Fruit fly (Drosophila melanogaster) whole organism, embryonic: ENCODE results near the gene Acat1.
A peak's percentile ranks its signal among the peaks of the same experiment; 100 is the strongest.

ENCODE experiments used
- Adf1 ChIP-seq: fragments of 200-800 bp; sonication (Bioruptor generic); IDR thresholded peaks from 2 replicates; pipeline ENCODE4 v1.3.6; 2022; ENCODE audit warnings: missing biosample characterization, missing genetic modification characterization
- BtbVII ChIP-seq: fragments of 200-800 bp; sonication (Bioruptor generic); optimal IDR thresholded peaks from 3 replicates; lab custom pipeline; 2017; ENCODE audit warnings: missing biosample characterization, mild to moderate bottlenecking, missing genetic modification characterization
- CG10321 ChIP-seq: fragments of 200-800 bp; sonication (Bioruptor generic); IDR thresholded peaks from 2 replicates; pipeline ENCODE4 v1.3.6; 2022; ENCODE audit warnings: missing biosample characterization, missing genetic modification characterization
- CG11696 ChIP-seq: fragments of 200-800 bp; sonication (Bioruptor generic); IDR thresholded peaks from 2 replicates; pipeline ENCODE4 v1.3.6; 2022; ENCODE audit warnings: missing biosample characterization, missing genetic modification characterization
- CG11723 ChIP-seq: fragments of 200-800 bp; sonication (Bioruptor generic); optimal IDR thresholded peaks from 2 replicates; lab custom pipeline; 2017; ENCODE audit warnings: missing biosample characterization, mild to moderate bottlenecking, missing genetic modification characterization
- CG12659 ChIP-seq: fragments of 200-800 bp; sonication (Bioruptor generic); optimal IDR thresholded peaks from 3 replicates; lab custom pipeline; 2017; ENCODE audit warnings: mild to moderate bottlenecking, missing biosample characterization, missing genetic modification reagents, missing genetic modification characterization
- CG13624 ChIP-seq: fragments of 200-800 bp; sonication (Bioruptor generic); optimal IDR thresholded peaks from 2 replicates; lab custom pipeline; 2016; ENCODE audit warnings: missing biosample characterization, missing genetic modification characterization
- CG13894 ChIP-seq: fragments of 200-800 bp; sonication (Bioruptor generic); optimal IDR thresholded peaks from 3 replicates; lab custom pipeline; 2018; ENCODE audit warnings: missing biosample characterization, mild to moderate bottlenecking, missing genetic modification characterization, moderate library complexity
- CG14860 ChIP-seq: fragments of 200-800 bp; sonication (Bioruptor generic); IDR thresholded peaks from 3 replicates; pipeline ENCODE4 v1.3.6; 2022; ENCODE audit warnings: missing biosample characterization, missing genetic modification characterization; ENCODE audit not compliant: partially characterized antibody
- CG30403 ChIP-seq: fragments of 200-800 bp; sonication (Bioruptor generic); optimal IDR thresholded peaks from 3 replicates; lab custom pipeline; 2016; ENCODE audit warnings: missing biosample characterization, missing genetic modification characterization
- CG31365 ChIP-seq: fragments of 200-800 bp; sonication (Bioruptor generic); optimal IDR thresholded peaks from 2 replicates; lab custom pipeline; 2018; ENCODE audit warnings: missing biosample characterization, mild to moderate bottlenecking, missing genetic modification characterization
- CG3163 ChIP-seq: fragments of 200-800 bp; sonication (Bioruptor generic); optimal IDR thresholded peaks from 3 replicates; lab custom pipeline; 2016; ENCODE audit warnings: missing biosample characterization, missing genetic modification characterization
- CG6791 ChIP-seq: fragments of 200-800 bp; sonication (Bioruptor generic); IDR thresholded peaks from 3 replicates; pipeline ENCODE4 v1.3.6; 2022; ENCODE audit warnings: missing biosample characterization, missing genetic modification characterization; ENCODE audit not compliant: partially characterized antibody
- CG7556 ChIP-seq: fragments of 200-800 bp; sonication (Bioruptor generic); optimal IDR thresholded peaks from 2 replicates; lab custom pipeline; 2017; ENCODE audit warnings: missing biosample characterization, mild to moderate bottlenecking, missing genetic modification characterization
- CG7963 ChIP-seq: fragments of 200-800 bp; sonication (Bioruptor generic); IDR thresholded peaks from 3 replicates; pipeline ENCODE4 v1.3.6; 2022; ENCODE audit warnings: missing biosample characterization, missing genetic modification characterization; ENCODE audit not compliant: partially characterized antibody
- CG8281 ChIP-seq: fragments of 200-800 bp; sonication (Bioruptor generic); optimal IDR thresholded peaks from 2 replicates; lab custom pipeline; 2018; ENCODE audit warnings: missing biosample characterization, mild to moderate bottlenecking, missing genetic modification characterization, moderate library complexity
- CG9817 ChIP-seq: fragments of 200-800 bp; sonication (Bioruptor generic); optimal IDR thresholded peaks from 2 replicates; lab custom pipeline; 2018; ENCODE audit warnings: missing biosample characterization, mild to moderate bottlenecking, missing genetic modification characterization, moderate library complexity
- Chrac-16 ChIP-seq: fragments of 200-800 bp; sonication (Bioruptor generic); optimal IDR thresholded peaks from 3 replicates; lab custom pipeline; 2016; ENCODE audit warnings: missing biosample characterization, missing genetic modification characterization
- CoRest ChIP-seq: fragments of 200-800 bp; sonication (Bioruptor generic); optimal IDR thresholded peaks from 3 replicates; lab custom pipeline; 2018; ENCODE audit warnings: missing biosample characterization, mild to moderate bottlenecking, missing genetic modification characterization, moderate library complexity
- Doc3 ChIP-seq: fragments of 200-800 bp; sonication (Bioruptor generic); IDR thresholded peaks from 3 replicates; pipeline ENCODE4 v1.3.6; 2022; ENCODE audit warnings: missing biosample characterization, missing genetic modification characterization; ENCODE audit not compliant: partially characterized antibody
- Dp ChIP-seq: fragments of 200-800 bp; sonication (Bioruptor generic); optimal IDR thresholded peaks from 2 replicates; lab custom pipeline; 2018; ENCODE audit warnings: missing biosample characterization, mild to moderate bottlenecking, missing genetic modification characterization, moderate library complexity
- ERR ChIP-seq: fragments of 200-800 bp; sonication (Bioruptor generic); optimal IDR thresholded peaks from 2 replicates; lab custom pipeline; 2016; ENCODE audit warnings: missing biosample characterization, missing genetic modification characterization
- Gug ChIP-seq: fragments of 200-800 bp; sonication (Bioruptor generic); IDR thresholded peaks from 4 replicates; pipeline ENCODE4 v1.3.6; 2022; ENCODE audit warnings: missing biosample characterization, missing genetic modification characterization
- H2.0 ChIP-seq: fragments of 200-800 bp; sonication (Bioruptor generic); IDR thresholded peaks from 2 replicates; pipeline ENCODE4 v1.3.6; 2022; ENCODE audit warnings: missing biosample characterization, missing genetic modification characterization
- HLH4C ChIP-seq: fragments of 200-800 bp; sonication (Bioruptor generic); IDR thresholded peaks from 3 replicates; pipeline ENCODE4 v1.3.6; 2022; ENCODE audit warnings: missing biosample characterization, missing genetic modification characterization; ENCODE audit not compliant: partially characterized antibody
- MBD-R2 ChIP-seq: fragments of 200-800 bp; sonication (Bioruptor generic); IDR thresholded peaks from 2 replicates; pipeline ENCODE4 v1.3.6; 2022; ENCODE audit warnings: missing biosample characterization, missing genetic modification characterization
- Mes4 ChIP-seq: fragments of 200-800 bp; sonication (Bioruptor generic); optimal IDR thresholded peaks from 2 replicates; lab custom pipeline; 2016; ENCODE audit warnings: missing biosample characterization, missing genetic modification characterization
- Myb ChIP-seq: fragments of 200-800 bp; sonication (Bioruptor generic); optimal IDR thresholded peaks from 2 replicates; lab custom pipeline; 2016; ENCODE audit warnings: missing biosample characterization, missing genetic modification characterization
- Six4 ChIP-seq: fragments of 200-800 bp; sonication (Bioruptor generic); optimal IDR thresholded peaks from 2 replicates; lab custom pipeline; 2016; ENCODE audit warnings: missing biosample characterization, missing genetic modification characterization
- ab ChIP-seq: fragments of 200-800 bp; sonication (Bioruptor generic); optimal IDR thresholded peaks from 2 replicates; lab custom pipeline; 2016; ENCODE audit warnings: missing biosample characterization, missing genetic modification characterization
- abd-A ChIP-seq: fragments of 200-800 bp; sonication (Bioruptor generic); optimal IDR thresholded peaks from 3 replicates; lab custom pipeline; 2019; ENCODE audit warnings: missing biosample characterization, mild to moderate bottlenecking, missing genetic modification characterization, moderate library complexity
- cad ChIP-seq: fragments of >200 bp; optimal IDR thresholded peaks from 2 replicates; lab custom pipeline; 2017; ENCODE audit warnings: missing biosample characterization, missing genetic modification characterization
- cato ChIP-seq: fragments of 200-800 bp; sonication (Bioruptor generic); optimal IDR thresholded peaks from 2 replicates; lab custom pipeline; 2016; ENCODE audit warnings: missing biosample characterization, missing genetic modification characterization, borderline replicate concordance
- caup ChIP-seq: fragments of 200-800 bp; sonication (Bioruptor generic); optimal IDR thresholded peaks from 3 replicates; lab custom pipeline; 2017; ENCODE audit warnings: missing biosample characterization, mild to moderate bottlenecking, missing genetic modification characterization, moderate library complexity; ENCODE audit not compliant: severe bottlenecking
- cg ChIP-seq: fragments of 200-800 bp; sonication (Bioruptor generic); optimal IDR thresholded peaks from 3 replicates; lab custom pipeline; 2019; ENCODE audit warnings: missing biosample characterization, mild to moderate bottlenecking, missing genetic modification characterization, moderate library complexity
- chinmo ChIP-seq: fragments of 200-800 bp; sonication (Bioruptor generic); IDR thresholded peaks from 4 replicates; pipeline ENCODE4 v1.3.6; 2022; ENCODE audit warnings: missing biosample characterization, missing genetic modification characterization; ENCODE audit not compliant: partially characterized antibody
- da ChIP-seq: fragments of 200-800 bp; sonication (Bioruptor generic); optimal IDR thresholded peaks from 2 replicates; lab custom pipeline; 2016; ENCODE audit warnings: missing biosample characterization, missing genetic modification characterization
- h ChIP-seq: fragments of >200 bp; optimal IDR thresholded peaks from 2 replicates; lab custom pipeline; 2017
- jing ChIP-seq: fragments of 200-800 bp; sonication (Bioruptor generic); optimal IDR thresholded peaks from 2 replicates; lab custom pipeline; 2018; ENCODE audit warnings: missing biosample characterization, mild to moderate bottlenecking, missing genetic modification characterization
- mld ChIP-seq: fragments of 200-800 bp; sonication (Bioruptor generic); IDR thresholded peaks from 3 replicates; pipeline ENCODE4 v1.3.6; 2022; ENCODE audit warnings: missing biosample characterization, missing genetic modification characterization; ENCODE audit not compliant: partially characterized antibody
- pan ChIP-seq, 4 experiments: fragments of >200 bp in 3 of 4; fragments of 200-800 bp in 1 of 4; sonication (Bioruptor generic) in 1 of 4; optimal IDR thresholded peaks in 3 of 4; IDR thresholded peaks in 1 of 4; 2 replicates each; pipeline versions ENCODE4 v1.3.6 to Lab custom; 2017 to 2022; ENCODE audit warnings: missing biosample characterization in 2 of 4, missing genetic modification characterization in 2 of 4, mixed read lengths in 1 of 4
- pfk ChIP-seq: fragments of 200-800 bp; sonication (Bioruptor generic); optimal IDR thresholded peaks from 2 replicates; lab custom pipeline; 2018; ENCODE audit warnings: missing biosample characterization, mild to moderate bottlenecking, missing genetic modification characterization, moderate library complexity
- salm ChIP-seq: fragments of 200-800 bp; sonication (Bioruptor generic); optimal IDR thresholded peaks from 2 replicates; lab custom pipeline; 2018; ENCODE audit warnings: missing biosample characterization, mild to moderate bottlenecking, missing genetic modification characterization
- slbo ChIP-seq: fragments of 200-800 bp; sonication (Bioruptor generic); IDR thresholded peaks from 2 replicates; pipeline ENCODE4 v1.3.6; 2022; ENCODE audit warnings: missing biosample characterization, missing genetic modification characterization
- tio ChIP-seq: fragments of 200-800 bp; sonication (Bioruptor generic); optimal IDR thresholded peaks from 2 replicates; lab custom pipeline; 2017; ENCODE audit warnings: missing biosample characterization, missing genetic modification characterization, inconsistent platforms
- tna ChIP-seq: fragments of 200-800 bp; sonication (Bioruptor generic); IDR thresholded peaks from 2 replicates; pipeline ENCODE4 v1.3.6; 2022; ENCODE audit warnings: missing biosample characterization, missing genetic modification characterization; ENCODE audit not compliant: partially characterized antibody
- unpg ChIP-seq: fragments of 200-800 bp; sonication (Bioruptor generic); optimal IDR thresholded peaks from 3 replicates; lab custom pipeline; 2018; ENCODE audit warnings: missing biosample characterization, mild to moderate bottlenecking, missing genetic modification characterization, moderate library complexity
- zfh1 ChIP-seq: fragments of 200-800 bp; sonication (Bioruptor generic); IDR thresholded peaks from 3 replicates; pipeline ENCODE4 v1.3.6; 2022; ENCODE audit warnings: missing biosample characterization, missing genetic modification characterization

Acat1 gene

DNA sequence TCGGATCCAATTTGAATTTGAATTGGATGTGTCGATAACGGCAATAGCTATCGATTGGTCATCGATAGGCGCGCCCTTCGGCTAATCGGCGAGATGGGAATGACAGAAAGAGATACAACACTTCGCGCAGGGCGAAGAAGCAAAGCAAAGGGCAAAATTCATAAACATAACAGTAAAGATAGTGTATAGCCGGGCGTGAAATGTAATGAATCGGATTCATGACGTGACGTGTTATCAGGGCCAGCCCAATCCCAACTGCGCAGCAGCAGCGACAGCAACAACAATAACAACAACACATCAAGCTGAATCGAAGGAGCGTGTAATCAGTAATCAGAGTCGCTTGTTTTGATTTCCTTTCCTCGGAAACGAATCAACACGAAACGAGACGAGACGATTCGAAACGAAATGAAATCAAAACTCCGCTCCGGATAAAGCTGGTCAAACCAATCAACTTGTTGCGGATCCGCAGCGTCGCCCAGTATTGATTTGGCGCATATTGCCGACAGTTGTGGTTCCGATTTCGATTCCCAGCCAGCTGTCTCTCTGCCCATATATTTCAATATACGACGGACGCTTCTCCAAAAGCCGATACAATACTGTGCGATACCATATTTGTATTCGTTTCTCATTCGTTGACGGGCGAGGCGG, 23.5 kb upstream of the Acat1 start, which contains the start of gene snz (continued):
- TF ChIP-seq CG14860 (GFP tag; lab: Robert Waterston, UW) (peak; percentile 77), CG8281 (tag; lab: Kevin White, UChicago) (no peak), Chrac-16 (GFP tag; lab: Kevin White, UChicago) (no peak), tna (GFP tag; lab: Robert Waterston, UW) (peak; percentile 80), cad (GFP tag; lab: Kevin White, UChicago) (no peak), CG6791 (GFP tag; lab: Robert Waterston, UW) (peak; percentile 81), BtbVII (GFP tag; lab: Kevin White, UChicago) (peak; percentile 55), Six4 (GFP tag; lab: Kevin White, UChicago) (no peak), slbo (0 out of 2 replicates have a peak, but pooled peaks have one; percentile 8), CG11723 (GFP tag; lab: Kevin White, UChicago) (no peak), ERR (no peak), H2.0 (GFP tag; lab: Robert Waterston, UW) (no peak), CG7963 (GFP tag; lab: Robert Waterston, UW) (peak; percentile 58; the same call in 1 of the 3 replicates), CG3163 (GFP tag; lab: Kevin White, UChicago) (no peak), salm (tag; lab: Kevin White, UChicago) (no peak), Doc3 (GFP tag; lab: Robert Waterston, UW) (peak; percentile 57; the same call in 1 of the 3 replicates), cg (GFP tag; lab: Kevin White, UChicago) (peak; percentile 8), abd-A (tag; lab: Kevin White, UChicago) (peak; percentile 80), CG30403 (no peak), jing (GFP tag; lab: Kevin White, UChicago) (no peak), cato (GFP tag; lab: Kevin White, UChicago) (no peak), CG9817 (tag; lab: Kevin White, UChicago) (no peak), CG13624 (peak; percentile 47), Dp (GFP tag; lab: Kevin White, UChicago) (peak; percentile 75), da (GFP tag; lab: Kevin White, UChicago) (no peak), pfk (GFP tag; lab: Kevin White, UChicago) (peak; percentile 67), CG12659 (GFP tag; lab: Kevin White, UChicago) (peak; percentile 31), h (lab: Kevin White, UChicago) (no peak), pan (optimal IDR thresholded peaks at IDR 0.05; lab: Kevin White, UChicago) (no peak), pan (GFP tag; optimal IDR thresholded peaks at IDR 0.05 in 1 of 2, IDR thresholded peaks at IDR 0.05 in 1 of 2) (peak in 1 of 2 experiments; percentile 19), CoRest (tag; lab: Kevin White, UChicago) (peak; percentile 23), zfh1 (GFP tag; lab: Robert Waterston, UW) (0 out of 3 replicates have a peak, but pooled peaks have one; percentile 27), Myb (GFP tag; lab: Kevin White, UChicago) (peak; percentile 88), CG13894 (tag; lab: Kevin White, UChicago) (peak; percentile 65), CG31365 (tag; lab: Kevin White, UChicago) (no peak), tio (GFP tag; lab: Kevin White, UChicago) (no peak), MBD-R2 (peak; percentile 52; the same call in 1 of the 2 replicates), chinmo (GFP tag; lab: Robert Waterston, UW) (peak; percentile 81; the same call in 3 of the 4 replicates), caup (GFP tag; lab: Kevin White, UChicago) (peak; percentile 10), CG7556 (GFP tag; lab: Kevin White, UChicago) (no peak), HLH4C (GFP tag; lab: Robert Waterston, UW) (peak; percentile 86), unpg (GFP tag; lab: Kevin White, UChicago) (no peak), Gug (GFP tag; lab: Robert Waterston, UW) (no peak), ab (GFP tag; lab: Kevin White, UChicago) (no peak), Adf1 (GFP tag; lab: Robert Waterston, UW) (peak; percentile 89), mld (GFP tag; lab: Robert Waterston, UW) (peak; percentile 75), CG10321 (no peak; the same call in 1 of the 2 replicates), Mes4 (GFP tag; lab: Kevin White, UChicago) (no peak), CG11696 (GFP tag; lab: Robert Waterston, UW) (no peak)
